Worm (Caenorhabditis elegans): ENCODE results near the gene best-14.

best-14 gene

DNA sequence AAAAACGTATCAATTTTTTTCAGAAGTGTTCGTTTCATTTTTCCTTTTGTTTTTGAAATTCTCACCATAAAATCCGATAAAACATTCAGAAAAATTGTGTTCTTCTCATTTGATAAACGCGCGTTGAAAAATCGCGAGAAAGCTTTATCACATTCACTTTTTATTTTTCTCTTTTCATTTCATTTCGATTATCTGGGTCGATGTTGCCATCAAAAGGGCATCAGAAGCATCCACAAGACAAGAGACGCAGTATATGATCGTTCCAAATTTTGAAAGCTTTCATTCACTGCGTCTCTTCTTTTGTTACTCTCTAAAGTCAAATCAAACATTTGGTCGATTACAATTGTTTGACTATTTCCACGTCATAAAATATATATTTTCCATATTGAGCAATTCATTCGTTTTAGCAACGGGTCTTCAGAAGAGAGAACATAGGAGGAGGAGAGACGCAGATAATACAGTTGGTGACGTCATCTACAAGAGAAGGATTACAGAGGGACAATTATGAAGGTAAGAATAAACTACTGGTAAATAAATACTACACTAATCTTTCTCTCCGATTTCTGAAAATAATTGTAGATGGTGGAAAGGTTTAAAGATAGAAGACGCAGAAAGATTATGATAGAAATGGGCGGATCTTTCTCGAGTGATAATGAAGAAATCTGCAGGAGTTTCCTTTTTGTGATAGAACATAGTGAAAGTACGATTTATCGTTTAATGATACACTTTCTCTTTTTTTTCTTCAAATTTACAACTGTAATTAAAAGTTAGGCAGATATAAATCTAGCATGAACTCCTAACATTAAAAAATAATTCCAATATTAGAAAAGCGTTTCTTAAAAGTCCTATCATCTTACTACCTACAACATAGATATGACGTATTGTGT is 44.5 kb downstream of the best-14 start, which contains the start of gene H27A22.1:
H27A22.1 (plus strand) TSS at position 505 of the 887 bp plus-strand sequence.
- no peak for TF ChIP-seq M03D4.4 (tag; optimal IDR thresholded peaks at IDR 0.05)
- TF ChIP-seq ztf-11 (tag; optimal IDR thresholded peaks at IDR 0.05), result no peak
- TF ChIP-seq unc-62 (GFP tag; optimal IDR thresholded peaks at IDR 0.05), result no peak
- no peak for TF ChIP-seq hlh-1 (tag; optimal IDR thresholded peaks at IDR 0.05)
- TF ChIP-seq nhr-2 (tag; optimal IDR thresholded peaks at IDR 0.05), result peak; percentile 6
- no peak for TF ChIP-seq tbx-8 (GFP tag; optimal IDR thresholded peaks at IDR 0.05)
- peak; percentile 32 for TF ChIP-seq blmp-1 (tag; optimal IDR thresholded peaks at IDR 0.05)
- peak; percentile 60 for TF ChIP-seq zip-8 (tag; optimal IDR thresholded peaks at IDR 0.05)
- no peak for TF ChIP-seq ces-1 (GFP tag; optimal IDR thresholded peaks at IDR 0.05)
- TF ChIP-seq unc-39 (tag; optimal IDR thresholded peaks at IDR 0.05), result no peak
- no peak for TF ChIP-seq lsy-2 (tag; optimal IDR thresholded peaks at IDR 0.05)
- no peak for TF ChIP-seq flh-1 (GFP tag; optimal IDR thresholded peaks at IDR 0.05)
- TF ChIP-seq elt-1 (tag; optimal IDR thresholded peaks at IDR 0.05; ENCODE audit: borderline replicate concordance, insufficient read depth), result no peak
- no peak for TF ChIP-seq ham-2 (GFP tag; optimal IDR thresholded peaks at IDR 0.05)
- no peak for TF ChIP-seq pha-4 (tag; optimal IDR thresholded peaks at IDR 0.05)
- TF ChIP-seq mls-2 (tag; optimal IDR thresholded peaks at IDR 0.05), result no peak
- TF ChIP-seq lin-13 (tag; optimal IDR thresholded peaks at IDR 0.05), result no peak
- TF ChIP-seq snpc-4 (tag; optimal IDR thresholded peaks at IDR 0.05), result no peak
- TF ChIP-seq nhr-12 (tag; optimal IDR thresholded peaks at IDR 0.05), result no peak
